Worm (Caenorhabditis elegans): ENCODE measurements around the gene C56G2.15.
A peak's percentile ranks its signal among the peaks of the same experiment; 100 is the strongest.

DNA sequence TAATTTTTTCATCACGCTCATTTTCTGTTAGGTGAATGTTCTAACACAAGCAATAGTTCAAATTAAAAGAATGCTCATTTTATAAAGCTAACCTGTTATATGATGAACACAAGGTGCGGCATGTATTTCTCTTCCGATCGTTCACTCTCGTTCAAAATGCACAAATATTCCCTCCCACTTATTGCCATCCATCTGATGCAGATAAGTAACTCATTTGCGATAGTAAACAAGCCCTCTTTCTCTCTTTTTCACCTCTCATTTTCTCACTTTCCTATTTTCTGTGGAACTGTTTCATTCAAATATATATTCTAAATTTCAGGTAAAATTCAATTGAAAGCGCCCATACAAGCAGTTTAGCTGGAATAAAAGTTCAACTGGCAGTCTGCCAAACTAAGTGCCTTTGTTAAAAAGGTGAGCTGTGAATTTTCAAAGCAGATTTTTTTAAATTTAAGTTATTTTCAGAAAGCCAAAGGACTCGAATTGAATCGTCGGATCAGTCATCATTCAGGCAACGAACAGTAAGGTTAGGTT, 21.7 kb downstream of the C56G2.15 start, which contains the start of the genes trmt-10C.2 and C56G2.22:
- TF ChIP-seq nhr-28 (tag; optimal IDR thresholded peaks at IDR 0.05) (no peak), lin-13 (tag; optimal IDR thresholded peaks at IDR 0.05) (no peak), mls-2 (tag; optimal IDR thresholded peaks at IDR 0.05) (no peak), cnd-1 (tag; optimal IDR thresholded peaks at IDR 0.05) (no peak), sptf-1 (tag; optimal IDR thresholded peaks at IDR 0.05) (no peak), pha-4 (tag; optimal IDR thresholded peaks at IDR 0.05) (peak; percentile 41), mep-1 (tag; optimal IDR thresholded peaks at IDR 0.05) (no peak), ces-1 (GFP tag; optimal IDR thresholded peaks at IDR 0.05) (no peak), elt-3 (tag; optimal IDR thresholded peaks at IDR 0.05) (no peak), unc-120 (tag; optimal IDR thresholded peaks at IDR 0.05; ENCODE audit: poor library complexity, severe bottlenecking) (no peak), ztf-11 (tag; optimal IDR thresholded peaks at IDR 0.05) (no peak), unc-39 (tag; optimal IDR thresholded peaks at IDR 0.05) (no peak), hlh-1 (tag; optimal IDR thresholded peaks at IDR 0.05) (no peak)
